Worm (Caenorhabditis elegans) whole organism, late embryonic: Measurements from ENCODE around the gene dyf-4.

ENCODE experiments used
- ama-1 ChIP-seq: fragments of 150-350 bp; optimal IDR thresholded peaks from 2 replicates; lab custom pipeline; 2014
- ceh-45 ChIP-seq: fragments of 200-800 bp; sonication (Bioruptor generic); IDR thresholded peaks from 2 replicates; pipeline ENCODE4 v1.3.6; 2022; ENCODE audit warnings: missing genetic modification reagents, missing genetic modification characterization, missing compliant biosample characterization
- ceh-9 ChIP-seq: sonication (generic microtip); optimal IDR thresholded peaks from 2 replicates; lab custom pipeline; 2016; ENCODE audit warnings: mild to moderate bottlenecking, missing genetic modification characterization, inconsistent platforms, missing compliant biosample characterization
- dve-1 ChIP-seq: sonication (generic microtip); optimal IDR thresholded peaks from 2 replicates; lab custom pipeline; 2017; ENCODE audit warnings: antibody characterized with exemption, mild to moderate bottlenecking, missing genetic modification characterization, missing compliant biosample characterization
- elt-2 ChIP-seq: sonication (generic microtip); optimal IDR thresholded peaks from 2 replicates; lab custom pipeline; 2016; ENCODE audit warnings: missing genetic modification reagents, missing genetic modification characterization, missing compliant biosample characterization
- eyg-1 ChIP-seq: sonication (generic microtip); optimal IDR thresholded peaks from 2 replicates; lab custom pipeline; 2016; ENCODE audit warnings: missing genotype, missing genetic modification characterization, missing compliant biosample characterization
- fkh-6 ChIP-seq: sonication (generic microtip); optimal IDR thresholded peaks from 2 replicates; lab custom pipeline; 2016; ENCODE audit warnings: missing genetic modification characterization, missing compliant biosample characterization
- hlh-13 ChIP-seq: fragments of 200-800 bp; sonication (Bioruptor generic); optimal IDR thresholded peaks from 2 replicates; lab custom pipeline; 2018; ENCODE audit warnings: mild to moderate bottlenecking, missing genetic modification characterization, missing compliant biosample characterization
- nfya-1 ChIP-seq: sonication (generic microtip); optimal IDR thresholded peaks from 2 replicates; lab custom pipeline; 2017; ENCODE audit warnings: missing genetic modification characterization, mild to moderate bottlenecking, missing compliant biosample characterization, antibody characterized with exemption, moderate library complexity
- nhr-232 ChIP-seq: sonication (generic microtip); optimal IDR thresholded peaks from 2 replicates; lab custom pipeline; 2016; ENCODE audit warnings: missing genetic modification characterization, missing compliant biosample characterization
- pag-3 ChIP-seq: sonication (generic microtip); optimal IDR thresholded peaks from 2 replicates; lab custom pipeline; 2016; ENCODE audit warnings: missing compliant biosample characterization, missing genetic modification characterization, borderline replicate concordance
- pha-4 ChIP-seq: fragments of 150-350 bp; optimal IDR thresholded peaks from 2 replicates; lab custom pipeline; 2018; ENCODE audit warnings: missing biosample characterization, missing genetic modification reagents, missing genetic modification characterization

- TF ChIP-seq elt-2 (tag; lab: Kevin White, UChicago) (no peak), pha-4 (no peak), nhr-232 (no peak), eyg-1 (tag; lab: Kevin White, UChicago) (no peak), ama-1 (lab: Kevin White, UChicago) (no peak), dve-1 (no peak), nfya-1 (tag; lab: Kevin White, UChicago) (no peak), fkh-6 (no peak), pag-3 (no peak), ceh-45 (GFP tag; lab: Robert Waterston, UW) (no peak), ceh-9 (tag; lab: Kevin White, UChicago) (no peak), hlh-13 (GFP tag; lab: Kevin White, UChicago) (no peak)
Observed at ce11 chrV:12537505-12537904, 12.0 kb upstream of the dyf-4 start.
